Fruit fly (Drosophila melanogaster) whole organism, embryonic: Measurements from ENCODE around the gene CG17637.

Experiments
- Adf1 ChIP-seq: fragments of 200-800 bp; sonication (Bioruptor generic); IDR thresholded peaks from 2 replicates; pipeline ENCODE4 v1.3.6; 2022; ENCODE audit warnings: missing biosample characterization, missing genetic modification characterization
- Aef1 ChIP-seq: fragments of 200-800 bp; sonication (Bioruptor generic); IDR thresholded peaks from 3 replicates; pipeline ENCODE4 v1.3.6; 2022; ENCODE audit warnings: missing biosample characterization, missing genetic modification characterization
- B-H2 ChIP-seq: fragments of 200-800 bp; sonication (Bioruptor generic); optimal IDR thresholded peaks from 2 replicates; lab custom pipeline; 2018; ENCODE audit warnings: missing biosample characterization, mild to moderate bottlenecking, missing genetic modification characterization
- CG11560 ChIP-seq: fragments of 200-800 bp; sonication (Bioruptor generic); IDR thresholded peaks from 3 replicates; pipeline ENCODE4 v1.3.6; 2022; ENCODE audit warnings: missing biosample characterization, missing genetic modification characterization
- CG12769 ChIP-seq: fragments of 200-800 bp; sonication (Bioruptor generic); optimal IDR thresholded peaks from 2 replicates; lab custom pipeline; 2019; ENCODE audit warnings: missing biosample characterization, mild to moderate bottlenecking, missing genetic modification characterization, moderate library complexity
- CG13894 ChIP-seq: fragments of 200-800 bp; sonication (Bioruptor generic); optimal IDR thresholded peaks from 3 replicates; lab custom pipeline; 2018; ENCODE audit warnings: missing biosample characterization, mild to moderate bottlenecking, missing genetic modification characterization, moderate library complexity
- CG15011 ChIP-seq: fragments of 200-800 bp; sonication (Bioruptor generic); optimal IDR thresholded peaks from 3 replicates; lab custom pipeline; 2018; ENCODE audit warnings: missing biosample characterization, mild to moderate bottlenecking, missing genetic modification characterization
- CG1603 ChIP-seq: fragments of 200-800 bp; sonication (Bioruptor generic); optimal IDR thresholded peaks from 2 replicates; lab custom pipeline; 2019; ENCODE audit warnings: missing biosample characterization, mild to moderate bottlenecking, missing genetic modification characterization, moderate library complexity
- CG17328 ChIP-seq: fragments of 200-800 bp; sonication (Bioruptor generic); IDR thresholded peaks from 2 replicates; pipeline ENCODE4 v1.3.6; 2022; ENCODE audit warnings: missing biosample characterization, missing genetic modification characterization
- CG17612 ChIP-seq: fragments of 200-800 bp; sonication (Bioruptor generic); IDR thresholded peaks from 2 replicates; pipeline ENCODE4 v1.3.6; 2022; ENCODE audit warnings: missing biosample characterization, missing genetic modification characterization
- CG18476 ChIP-seq: fragments of 200-800 bp; sonication (Bioruptor generic); optimal IDR thresholded peaks from 2 replicates; lab custom pipeline; 2016; ENCODE audit warnings: missing biosample characterization, mild to moderate bottlenecking, missing genetic modification characterization
- CG3065 ChIP-seq: fragments of 200-800 bp; sonication (Bioruptor generic); optimal IDR thresholded peaks from 2 replicates; lab custom pipeline; 2016; ENCODE audit warnings: missing biosample characterization, missing genetic modification characterization
- CG32532 ChIP-seq: fragments of 200-800 bp; sonication (Bioruptor generic); IDR thresholded peaks from 2 replicates; pipeline ENCODE4 v1.3.6; 2022; ENCODE audit warnings: missing biosample characterization, missing genetic modification characterization
- CG33557 ChIP-seq: fragments of 200-800 bp; sonication (Bioruptor generic); optimal IDR thresholded peaks from 2 replicates; lab custom pipeline; 2019; ENCODE audit warnings: missing biosample characterization, mild to moderate bottlenecking, missing genetic modification characterization, moderate library complexity
- CG34422 ChIP-seq: fragments of 200-800 bp; sonication (Bioruptor generic); IDR thresholded peaks from 3 replicates; pipeline ENCODE4 v1.3.6; 2022; ENCODE audit warnings: missing biosample characterization, missing genetic modification characterization
- CG3995 ChIP-seq: fragments of 200-800 bp; sonication (Bioruptor generic); optimal IDR thresholded peaks from 3 replicates; lab custom pipeline; 2016; ENCODE audit warnings: missing biosample characterization, missing genetic modification characterization
- CG7786 ChIP-seq: fragments of 200-800 bp; sonication (Bioruptor generic); optimal IDR thresholded peaks from 2 replicates; lab custom pipeline; 2016; ENCODE audit warnings: missing biosample characterization, missing genetic modification characterization
- CG9727 ChIP-seq: fragments of 200-800 bp; sonication (Bioruptor generic); optimal IDR thresholded peaks from 3 replicates; lab custom pipeline; 2017; ENCODE audit warnings: missing biosample characterization, mild to moderate bottlenecking, missing genetic modification characterization
- Doc3 ChIP-seq: fragments of 200-800 bp; sonication (Bioruptor generic); IDR thresholded peaks from 3 replicates; pipeline ENCODE4 v1.3.6; 2022; ENCODE audit warnings: missing biosample characterization, missing genetic modification characterization; ENCODE audit not compliant: partially characterized antibody
- E2f2 ChIP-seq: fragments of 200-800 bp; sonication (Bioruptor generic); IDR thresholded peaks from 2 replicates; pipeline ENCODE4 v1.3.6; 2022; ENCODE audit warnings: missing biosample characterization, missing genetic modification characterization
- Ets65A ChIP-seq: fragments of 200-800 bp; sonication (Bioruptor generic); peaks from one replicate; lab custom pipeline; 2016; ENCODE audit warnings: missing biosample characterization, missing genetic modification characterization
- Fer1 ChIP-seq: fragments of 200-800 bp; sonication (Bioruptor generic); optimal IDR thresholded peaks from 2 replicates; lab custom pipeline; 2017; ENCODE audit warnings: missing biosample characterization, mild to moderate bottlenecking, missing genetic modification characterization
- Fer2 ChIP-seq: fragments of 200-800 bp; sonication (Bioruptor generic); optimal IDR thresholded peaks from 2 replicates; lab custom pipeline; 2018; ENCODE audit warnings: missing biosample characterization, mild to moderate bottlenecking, missing genetic modification characterization, moderate library complexity
- Gsc ChIP-seq: fragments of 200-800 bp; sonication (Bioruptor generic); IDR thresholded peaks from 2 replicates; pipeline ENCODE4 v1.3.6; 2022; ENCODE audit warnings: missing biosample characterization, missing genetic modification characterization
- Gug ChIP-seq: fragments of 200-800 bp; sonication (Bioruptor generic); IDR thresholded peaks from 4 replicates; pipeline ENCODE4 v1.3.6; 2022; ENCODE audit warnings: missing biosample characterization, missing genetic modification characterization
- Hmr ChIP-seq: fragments of 200-800 bp; sonication (Bioruptor generic); optimal IDR thresholded peaks from 3 replicates; lab custom pipeline; 2017; ENCODE audit warnings: mild to moderate bottlenecking, missing biosample characterization, missing genetic modification reagents, missing genetic modification characterization
- Mad ChIP-seq: fragments of 200-800 bp; sonication (Bioruptor generic); optimal IDR thresholded peaks from 2 replicates; lab custom pipeline; 2016; ENCODE audit warnings: missing biosample characterization, missing genetic modification characterization
- Myb ChIP-seq: fragments of 200-800 bp; sonication (Bioruptor generic); optimal IDR thresholded peaks from 2 replicates; lab custom pipeline; 2016; ENCODE audit warnings: missing biosample characterization, missing genetic modification characterization
- PHDP ChIP-seq: fragments of 200-800 bp; sonication (Bioruptor generic); optimal IDR thresholded peaks from 3 replicates; lab custom pipeline; 2018; ENCODE audit warnings: missing biosample characterization, mild to moderate bottlenecking, missing genetic modification characterization, moderate library complexity
- Six4 ChIP-seq: fragments of 200-800 bp; sonication (Bioruptor generic); optimal IDR thresholded peaks from 2 replicates; lab custom pipeline; 2016; ENCODE audit warnings: missing biosample characterization, missing genetic modification characterization
- TFAM ChIP-seq: fragments of 200-800 bp; sonication (Bioruptor generic); optimal IDR thresholded peaks from 2 replicates; lab custom pipeline; 2017; ENCODE audit warnings: missing biosample characterization, missing genetic modification characterization, inconsistent platforms
- aop ChIP-seq: fragments of 200-800 bp; sonication (Bioruptor generic); IDR thresholded peaks from 2 replicates; pipeline ENCODE4 v1.3.6; 2022; ENCODE audit warnings: missing biosample characterization, missing genetic modification characterization
- bab2 ChIP-seq: fragments of 200-800 bp; sonication (Bioruptor generic); optimal IDR thresholded peaks from 2 replicates; lab custom pipeline; 2016; ENCODE audit warnings: missing biosample characterization, missing genetic modification characterization
- chinmo ChIP-seq: fragments of 200-800 bp; sonication (Bioruptor generic); IDR thresholded peaks from 4 replicates; pipeline ENCODE4 v1.3.6; 2022; ENCODE audit warnings: missing biosample characterization, missing genetic modification characterization; ENCODE audit not compliant: partially characterized antibody
- corto ChIP-seq: fragments of 200-800 bp; sonication (Bioruptor generic); optimal IDR thresholded peaks from 2 replicates; lab custom pipeline; 2016; ENCODE audit warnings: missing biosample characterization, mild to moderate bottlenecking, missing genetic modification characterization, moderate library complexity
- dati ChIP-seq: fragments of 200-800 bp; sonication (Bioruptor generic); IDR thresholded peaks from 2 replicates; pipeline ENCODE4 v1.3.6; 2022; ENCODE audit warnings: missing biosample characterization, missing genetic modification characterization
- disco-r ChIP-seq: fragments of 200-800 bp; sonication (Bioruptor generic); optimal IDR thresholded peaks from 2 replicates; lab custom pipeline; 2016; ENCODE audit warnings: missing biosample characterization, missing genetic modification characterization
- en ChIP-seq: fragments of 200-800 bp; sonication (Bioruptor generic); optimal IDR thresholded peaks from 2 replicates; lab custom pipeline; 2016; ENCODE audit warnings: missing biosample characterization, missing genetic modification characterization
- luna ChIP-seq: fragments of 200-800 bp; sonication (Bioruptor generic); optimal IDR thresholded peaks from 2 replicates; lab custom pipeline; 2016; ENCODE audit warnings: missing biosample characterization, missing genetic modification characterization
- nerfin-2 ChIP-seq: fragments of 200-800 bp; sonication (Bioruptor generic); IDR thresholded peaks from 2 replicates; pipeline ENCODE4 v1.3.6; 2022; ENCODE audit warnings: missing biosample characterization, missing genetic modification characterization; ENCODE audit not compliant: partially characterized antibody
- nom ChIP-seq: fragments of 200-800 bp; sonication (Bioruptor generic); optimal IDR thresholded peaks from 2 replicates; lab custom pipeline; 2017; ENCODE audit warnings: missing biosample characterization, missing genetic modification characterization, mild to moderate bottlenecking, moderate library complexity, missing genetic modification reagents
- org-1 ChIP-seq: fragments of 200-800 bp; sonication (Bioruptor generic); optimal IDR thresholded peaks from 2 replicates; lab custom pipeline; 2017; ENCODE audit warnings: missing biosample characterization, missing genetic modification characterization
- schlank ChIP-seq: fragments of 200-800 bp; sonication (Bioruptor generic); optimal IDR thresholded peaks from 2 replicates; lab custom pipeline; 2018; ENCODE audit warnings: missing biosample characterization, mild to moderate bottlenecking, missing genetic modification characterization
- stc ChIP-seq: fragments of 200-800 bp; sonication (Bioruptor generic); IDR thresholded peaks from 2 replicates; pipeline ENCODE4 v1.3.6; 2022; ENCODE audit warnings: missing biosample characterization, missing genetic modification characterization
- sug ChIP-seq: fragments of 200-800 bp; optimal IDR thresholded peaks from 2 replicates; lab custom pipeline; 2019; ENCODE audit warnings: missing biosample characterization, mild to moderate bottlenecking, missing genetic modification characterization, moderate library complexity
- tll ChIP-seq, 2 experiments: fragments of 200-800 bp in 1 of 2; fragments of >200 bp in 1 of 2; sonication (Bioruptor generic) in 1 of 2; optimal IDR thresholded peaks; 2 replicates each; lab custom pipeline; 2017 to 2019; ENCODE audit warnings: missing biosample characterization in 2 of 2, missing genetic modification characterization in 2 of 2, mild to moderate bottlenecking in 1 of 2, moderate library complexity in 1 of 2
- tup ChIP-seq: fragments of 200-800 bp; sonication (Bioruptor generic); optimal IDR thresholded peaks from 2 replicates; lab custom pipeline; 2016; ENCODE audit warnings: missing biosample characterization, mild to moderate bottlenecking, missing genetic modification characterization, moderate library complexity
- usp ChIP-seq: fragments of >200 bp; optimal IDR thresholded peaks from 2 replicates; lab custom pipeline; 2017; ENCODE audit warnings: missing biosample characterization, missing genetic modification characterization
- zen ChIP-seq: fragments of 200-800 bp; sonication (Bioruptor generic); optimal IDR thresholded peaks from 3 replicates; lab custom pipeline; 2018; ENCODE audit warnings: missing biosample characterization, mild to moderate bottlenecking, missing genetic modification characterization, moderate library complexity
- zf30C ChIP-seq: fragments of 200-800 bp; sonication (Bioruptor generic); optimal IDR thresholded peaks from 3 replicates; lab custom pipeline; 2018; ENCODE audit warnings: missing biosample characterization, mild to moderate bottlenecking, missing genetic modification characterization

Gene CG17637

DNA sequence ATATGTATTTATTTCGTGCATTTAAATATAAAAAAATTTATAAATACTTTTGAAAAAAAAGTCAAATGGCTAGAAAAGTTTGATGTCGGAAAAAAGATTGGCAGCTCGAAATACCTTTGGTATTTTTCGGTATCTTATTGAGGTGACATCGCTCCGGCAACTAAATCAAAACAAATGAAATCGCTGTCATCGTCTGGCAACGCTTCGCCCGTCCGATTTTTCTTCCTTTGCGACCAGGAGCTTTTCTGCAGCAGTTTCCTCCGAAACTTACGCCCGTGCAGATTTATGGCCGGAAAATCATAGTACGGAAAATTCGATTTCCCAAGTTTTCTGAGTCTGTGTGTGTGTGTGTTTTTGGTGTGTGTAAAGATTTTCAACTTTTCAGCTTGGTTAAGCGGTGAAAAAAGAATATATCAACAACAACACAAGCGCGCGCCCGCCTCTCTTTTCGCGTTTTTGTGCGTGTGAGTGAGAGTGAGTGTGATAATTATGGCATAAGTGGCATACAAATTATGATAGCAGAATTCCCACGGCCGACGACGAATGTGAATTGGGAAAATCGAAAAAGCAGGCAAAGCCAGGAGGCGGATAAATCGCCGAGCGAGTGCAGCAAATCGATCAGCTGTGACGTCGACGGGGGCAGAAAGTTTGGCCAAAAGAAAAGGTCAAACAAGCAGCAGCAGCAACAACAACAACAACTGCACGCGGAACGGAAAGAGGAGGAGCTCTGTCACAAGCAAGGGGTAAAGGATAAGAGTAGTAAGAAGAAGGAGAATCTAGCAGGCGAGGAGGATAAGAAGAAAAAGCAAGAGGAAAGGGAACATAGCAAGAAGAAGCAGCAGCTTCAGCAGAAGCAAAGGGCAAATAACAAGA lies 6.6 kb upstream of the CG17637 start, which contains the start of gene CG32425 (continued):
- TF ChIP-seq nom (peak; percentile 7), nerfin-2 (GFP tag; lab: Robert Waterston, UW) (no peak), sug (tag; lab: Kevin White, UChicago) (peak; percentile 15), en (GFP tag; lab: Kevin White, UChicago) (no peak), chinmo (GFP tag; lab: Robert Waterston, UW) (no peak), CG11560 (tag; lab: Robert Waterston, UW) (no peak), zf30C (GFP tag; lab: Kevin White, UChicago) (no peak), dati (no peak), CG18476 (GFP tag; lab: Kevin White, UChicago) (no peak), E2f2 (GFP tag; lab: Robert Waterston, UW) (peak; percentile 51), Doc3 (GFP tag; lab: Robert Waterston, UW) (no peak), corto (GFP tag; lab: Kevin White, UChicago) (no peak), aop (GFP tag; lab: Robert Waterston, UW) (no peak), CG13894 (tag; lab: Kevin White, UChicago) (no peak), PHDP (tag; lab: Kevin White, UChicago) (no peak), CG15011 (no peak), Fer1 (GFP tag; lab: Kevin White, UChicago) (peak; percentile 37), CG33557 (GFP tag; lab: Kevin White, UChicago) (no peak), CG34422 (peak; percentile 55; the same call in 2 of the 3 replicates), CG1603 (peak; percentile 48), TFAM (GFP tag; lab: Kevin White, UChicago) (no peak), luna (GFP tag; lab: Kevin White, UChicago) (no peak), tup (GFP tag; lab: Kevin White, UChicago) (no peak), Six4 (GFP tag; lab: Kevin White, UChicago) (no peak), CG3065 (GFP tag; lab: Kevin White, UChicago) (no peak), zen (tag; lab: Kevin White, UChicago) (no peak), usp (GFP tag; lab: Kevin White, UChicago) (no peak), tll (GFP tag; optimal IDR thresholded peaks at IDR 0.05; lab: Kevin White, UChicago) (no peak), org-1 (GFP tag; lab: Kevin White, UChicago) (no peak), Mad (GFP tag; lab: Kevin White, UChicago) (no peak), stc (GFP tag; lab: Robert Waterston, UW) (no peak), Hmr (peak; percentile 25), CG17328 (GFP tag; lab: Robert Waterston, UW) (no peak), B-H2 (GFP tag; lab: Kevin White, UChicago) (no peak), CG7786 (GFP tag; lab: Kevin White, UChicago) (no peak), Myb (GFP tag; lab: Kevin White, UChicago) (peak; percentile 69), bab2 (no peak), schlank (tag; lab: Kevin White, UChicago) (no peak), Adf1 (GFP tag; lab: Robert Waterston, UW) (no peak; the same call in 1 of the 2 replicates), Gsc (GFP tag; lab: Robert Waterston, UW) (no peak), Gug (GFP tag; lab: Robert Waterston, UW) (no peak), CG9727 (GFP tag; lab: Kevin White, UChicago) (no peak), Fer2 (tag; lab: Kevin White, UChicago) (no peak), CG12769 (peak; percentile 7), Aef1 (GFP tag; lab: Robert Waterston, UW) (no peak), CG3995 (GFP tag; lab: Kevin White, UChicago) (peak; percentile 42), Ets65A (GFP tag; lab: Kevin White, UChicago) (peak; percentile 84), CG17612 (GFP tag; lab: Robert Waterston, UW) (no peak), CG32532 (GFP tag; lab: Robert Waterston, UW) (no peak), disco-r (no peak)
